Worm (Caenorhabditis elegans) whole organism, L2 larva: Measurements from ENCODE around the gene F01F1.11.

Experiments used
- R02D3.7 ChIP-seq: fragments of 150-350 bp; optimal IDR thresholded peaks from 2 replicates; lab custom pipeline; 2014; ENCODE audit warnings: missing biosample characterization, missing genetic modification characterization
- aly-2 ChIP-seq: fragments of 150-350 bp; optimal IDR thresholded peaks from 2 replicates; lab custom pipeline; 2014; ENCODE audit warnings: missing biosample characterization, missing genetic modification characterization
- ama-1 ChIP-seq: fragments of 150-350 bp; optimal IDR thresholded peaks from 2 replicates; lab custom pipeline; 2018; ENCODE audit warnings: inconsistent platforms
- ceh-82 ChIP-seq: fragments of 150-350 bp; optimal IDR thresholded peaks from 2 replicates; lab custom pipeline; 2014; ENCODE audit warnings: missing biosample characterization, missing genetic modification characterization
- fos-1 ChIP-seq: fragments of 150-350 bp; optimal IDR thresholded peaks from 2 replicates; lab custom pipeline; 2014; ENCODE audit warnings: missing biosample characterization, missing genetic modification characterization
- lsy-2 ChIP-seq, 2 experiments: fragments of 150-350 bp in 1 of 2; sonication (generic microtip) in 1 of 2; optimal IDR thresholded peaks; 2 replicates each; lab custom pipeline; 2014 to 2017; ENCODE audit warnings: missing biosample characterization in 2 of 2, missing genetic modification characterization in 2 of 2
- nhr-11 ChIP-seq: fragments of 150-350 bp; optimal IDR thresholded peaks from 2 replicates; lab custom pipeline; 2014; ENCODE audit warnings: missing biosample characterization, missing genetic modification characterization
- nhr-77 ChIP-seq: fragments of 150-350 bp; optimal IDR thresholded peaks from 2 replicates; lab custom pipeline; 2014; ENCODE audit warnings: missing biosample characterization, missing genetic modification characterization
- ztf-11 ChIP-seq: sonication (generic microtip); optimal IDR thresholded peaks from 2 replicates; lab custom pipeline; 2017; ENCODE audit warnings: missing biosample characterization, missing genetic modification characterization

- TF ChIP-seq R02D3.7 (tag; lab: Kevin White, UChicago) (no peak), nhr-77 (no peak), ztf-11 (tag; lab: Kevin White, UChicago) (no peak), fos-1 (no peak), aly-2 (tag; lab: Kevin White, UChicago) (no peak), ceh-82 (tag; lab: Kevin White, UChicago) (no peak), ama-1 (lab: Kevin White, UChicago) (no peak), lsy-2 (tag; optimal IDR thresholded peaks at IDR 0.05; lab: Kevin White, UChicago) (no peak), nhr-11 (tag; lab: Kevin White, UChicago) (no peak)
Measured at ce11 chrIII:5846412-5846811, 25.3 kb downstream of the F01F1.11 start.
